Worm (Caenorhabditis elegans): ENCODE data around the gene sad-1.
A peak's percentile ranks its signal among the peaks of the same experiment; 100 is the strongest.

The sad-1 gene

DNA sequence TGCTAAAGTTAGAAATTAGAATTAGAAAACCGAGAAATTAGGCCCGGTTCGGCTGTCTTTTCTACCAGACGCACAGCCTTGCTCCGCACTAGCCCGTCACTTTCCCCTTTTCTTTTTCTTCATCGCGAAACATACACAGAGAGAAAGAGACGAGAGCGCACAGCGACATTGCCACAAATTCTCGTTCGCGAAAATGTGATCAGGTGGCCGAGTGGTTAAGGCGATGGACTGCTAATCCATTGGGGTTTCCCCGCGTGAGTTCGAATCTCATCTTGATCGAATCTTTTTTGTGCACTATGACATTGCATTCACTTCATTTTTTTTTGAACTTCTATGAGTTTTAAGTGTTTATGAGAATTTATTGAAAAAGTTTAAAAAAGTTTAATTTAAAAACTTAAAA is 58.0 kb downstream of the sad-1 start (continued):
- TF ChIP-seq ceh-16 (tag; optimal IDR thresholded peaks at IDR 0.05) (no peak), ceh-28 (tag; optimal IDR thresholded peaks at IDR 0.05) (peak; percentile 21), zag-1 (tag; optimal IDR thresholded peaks at IDR 0.05) (no peak), hmg-11 (tag; optimal IDR thresholded peaks at IDR 0.05) (peak; percentile 26)
